Worm (Caenorhabditis elegans) whole organism, dauer: ENCODE results near the gene gst-29.

Experiments
- unc-62 ChIP-seq: sonication (generic microtip); optimal IDR thresholded peaks from 2 replicates; lab custom pipeline; 2017; ENCODE audit warnings: missing biosample characterization, missing genetic modification reagents, missing genetic modification characterization

gst-29 gene

ce11 chrII:15169811-15170282 is at the start of gene gst-29:
gst-29 (minus strand) TSS chrII:15169861.
- TF ChIP-seq unc-62, result no peak

ce11 chrII:15219033-15219432 is 49.4 kb upstream of the gst-29 start:
- TF ChIP-seq unc-62, result no peak

- TF ChIP-seq unc-62, result no peak
These were observed 48.9 kb upstream of the gst-29 start for ce11 chrII:15218609-15219008.

ce11 chrII:15217949-15218348 is 48.3 kb upstream of the gst-29 start:
- no peak for TF ChIP-seq unc-62

- TF ChIP-seq unc-62, result no peak
These were observed 44.1 kb upstream of the gst-29 start for ce11 chrII:15213732-15214131.

- TF ChIP-seq unc-62, result no peak
These were observed 42.7 kb upstream of the gst-29 start for ce11 chrII:15212260-15212914.

- no peak for TF ChIP-seq unc-62
These were observed 39.6 kb upstream of the gst-29 start for ce11 chrII:15209309-15209708.

ce11 chrII:15208874-15209273 is 39.2 kb upstream of the gst-29 start:
- TF ChIP-seq unc-62, result no peak

- no peak for TF ChIP-seq unc-62
These were observed 38.5 kb upstream of the gst-29 start for ce11 chrII:15208151-15208550.

ce11 chrII:15207562-15207961 is 37.9 kb upstream of the gst-29 start:
- TF ChIP-seq unc-62, result no peak

- no peak for TF ChIP-seq unc-62
These were observed 36.6 kb upstream of the gst-29 start for ce11 chrII:15206234-15206633.

- no peak for TF ChIP-seq unc-62
These were observed 35.7 kb upstream of the gst-29 start for ce11 chrII:15205346-15205745.

ce11 chrII:15204069-15204850 is 34.6 kb upstream of the gst-29 start:
- no peak for TF ChIP-seq unc-62

ce11 chrII:15203398-15204068 is 33.9 kb upstream of the gst-29 start:
- TF ChIP-seq unc-62, result no peak

ce11 chrII:15197500-15197899 is 27.8 kb upstream of the gst-29 start:
- TF ChIP-seq unc-62, result no peak

- no peak for TF ChIP-seq unc-62
These were observed 26.8 kb upstream of the gst-29 start, which contains the start of gene spsb-1 for ce11 chrII:15196433-15196832. spsb-1 (plus strand) TSS chrII:15196733.

ce11 chrII:15195346-15195745 is 25.7 kb upstream of the gst-29 start:
- TF ChIP-seq unc-62, result no peak

- TF ChIP-seq unc-62, result no peak
These were observed 24.3 kb upstream of the gst-29 start for ce11 chrII:15193961-15194360.
